Fruit fly (Drosophila melanogaster): ENCODE results near the gene CG33489.
A peak's percentile ranks its signal among the peaks of the same experiment; 100 is the strongest.
"Not testable (repeated sequence)": the region's sequence is repeated elsewhere in the genome, so short reads cannot be mapped to it uniquely, and the experiment has no call there.

CG33489 gene

dm6 chr3L:11593778-11594177 is 16.9 kb upstream of the CG33489 start (continued):
- TF ChIP-seq salr (GFP tag; optimal IDR thresholded peaks at IDR 0.05) (peak in 1 of 2 experiments; percentile 28), Lpt (GFP tag; optimal IDR thresholded peaks at IDR 0.05) (peak; percentile 11), CG16779 (tag; optimal IDR thresholded peaks at IDR 0.05) (peak; percentile 7), CG3919 (GFP tag; optimal IDR thresholded peaks at IDR 0.05) (peak; percentile 33), CG11294 (GFP tag; IDR thresholded peaks at IDR 0.05) (no peak)

- TF ChIP-seq CG7368 (GFP tag; optimal IDR thresholded peaks at IDR 0.05) (peak; percentile 62), CG8319 (GFP tag; optimal IDR thresholded peaks at IDR 0.05) (no peak), fkh (GFP tag; optimal IDR thresholded peaks at IDR 0.05) (no peak), CG6163 (GFP tag; IDR thresholded peaks at IDR 0.05) (0 out of 3 replicates have a peak, but pooled peaks have one; percentile 8), acj6 (GFP tag; optimal IDR thresholded peaks at IDR 0.05) (no peak)
Measured at dm6 chr3L:11591803-11592202, 15.0 kb upstream of the CG33489 start.

DNA sequence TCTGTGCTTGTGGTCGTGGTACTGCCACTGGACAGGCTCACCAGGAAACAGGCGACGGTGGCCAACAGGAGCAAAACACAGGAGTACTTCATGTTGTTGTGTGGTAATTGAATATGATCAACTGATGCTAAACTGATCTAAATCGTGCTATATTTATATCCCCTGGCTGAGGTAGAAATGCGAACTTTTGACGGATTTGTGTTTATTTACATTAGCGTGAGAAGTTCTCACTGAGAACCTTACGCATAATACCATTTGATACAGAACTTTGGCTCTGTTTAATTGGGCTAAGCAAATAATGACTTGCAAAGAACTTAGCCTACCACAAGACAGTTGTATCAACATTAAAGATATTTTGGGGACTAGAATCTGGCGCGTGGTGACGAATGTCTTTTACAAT is 14.3 kb upstream of the CG33489 start, which contains the start of gene CG33268:
CG33268 (minus strand) TSS at position 101 of the 400 bp plus-strand sequence.
- TF ChIP-seq CG3919 (GFP tag; optimal IDR thresholded peaks at IDR 0.05) (no peak), CG6854 (GFP tag; optimal IDR thresholded peaks at IDR 0.05) (no peak), CG9139 (GFP tag; optimal IDR thresholded peaks at IDR 0.05) (no peak)

dm6 chr3L:11589395-11589794 is 12.6 kb upstream of the CG33489 start, which contains the start of gene CG7377:
TSS of gene CG7377 (plus strand) at chr3L:11589695.
- not testable (repeated sequence) for TF ChIP-seq Sox102F, Hr38, fd59A (GFP tag; optimal IDR thresholded peaks at IDR 0.05)

- no peak for TF ChIP-seq Gug (GFP tag; IDR thresholded peaks at IDR 0.05)
- TF ChIP-seq dsx (GFP tag; optimal IDR thresholded peaks at IDR 0.05; ENCODE audit: poor library complexity, severe bottlenecking) = no peak
- TF ChIP-seq CG6792 (GFP tag; optimal IDR thresholded peaks at IDR 0.05) = no peak
- TF ChIP-seq CG10631 (GFP tag; optimal IDR thresholded peaks at IDR 0.05) = no peak
- TF ChIP-seq fd59A (GFP tag; optimal IDR thresholded peaks at IDR 0.05) = no peak
- TF ChIP-seq lz (GFP tag; optimal IDR thresholded peaks at IDR 0.05) = no peak
- no peak for TF ChIP-seq Ets21C (GFP tag; optimal IDR thresholded peaks at IDR 0.05)
- TF ChIP-seq Hr4 (GFP tag; optimal IDR thresholded peaks at IDR 0.05) = no peak
- no peak for TF ChIP-seq CG6276 (GFP tag; optimal IDR thresholded peaks at IDR 0.05)
- no peak for TF ChIP-seq eg (GFP tag; IDR thresholded peaks at IDR 0.05)
- no peak for TF ChIP-seq Eip75B (GFP tag; optimal IDR thresholded peaks at IDR 0.05)
- no peak for TF ChIP-seq CG3919 (GFP tag; optimal IDR thresholded peaks at IDR 0.05)
- TF ChIP-seq Eip93F (GFP tag; optimal IDR thresholded peaks at IDR 0.05) = no peak
- TF ChIP-seq CG16779 (tag; optimal IDR thresholded peaks at IDR 0.05) = no peak
- TF ChIP-seq fkh (GFP tag; optimal IDR thresholded peaks at IDR 0.05) = peak; percentile 47
- 0 out of 3 replicates have a peak, but pooled peaks have one; percentile 42 for TF ChIP-seq CG6163 (GFP tag; IDR thresholded peaks at IDR 0.05)
Measured at dm6 chr3L:11588594-11588993, 11.8 kb upstream of the CG33489 start.

DNA sequence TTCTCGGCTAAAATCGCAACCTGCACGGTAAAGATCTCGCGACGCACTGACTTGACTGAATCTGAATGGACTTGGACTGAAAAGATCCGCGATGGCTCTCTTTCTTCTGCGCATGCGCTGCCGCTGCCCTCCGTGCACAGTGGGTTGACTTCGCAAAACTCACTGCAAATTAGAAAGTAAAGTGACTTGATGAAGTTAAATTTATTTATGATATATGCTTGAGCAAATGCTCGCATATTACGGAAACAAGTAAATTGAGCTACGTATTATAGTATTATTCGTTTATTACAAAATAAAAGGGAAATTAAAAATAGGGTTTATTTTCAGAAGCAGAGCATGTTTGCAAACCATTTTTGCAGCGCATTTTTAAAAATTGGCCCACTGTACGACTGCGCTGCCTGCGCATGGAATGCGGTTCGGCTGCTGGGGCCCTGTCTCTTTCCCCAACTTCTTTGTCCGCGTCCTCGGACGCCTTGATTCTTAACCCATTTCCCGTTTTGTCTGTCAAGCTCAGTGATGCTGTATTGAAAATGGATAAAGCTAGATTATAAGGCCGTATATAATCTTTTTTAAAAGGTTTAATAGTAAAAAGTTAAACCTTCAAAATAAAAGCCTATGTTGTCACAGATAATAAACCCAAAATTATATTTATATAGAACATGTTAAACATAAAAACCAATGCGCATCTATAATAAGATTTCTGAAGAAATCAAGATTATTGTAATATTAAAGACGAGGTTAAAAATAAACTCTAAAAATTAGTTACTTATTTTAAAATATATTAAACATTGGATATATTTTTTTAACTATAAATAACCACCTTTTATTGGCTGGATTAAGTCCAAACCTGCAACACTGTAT is 11.1 kb upstream of the CG33489 start, which contains the start of gene rt:
rt (minus strand) TSS at position 51 of the 861 bp plus-strand sequence.
- TF ChIP-seq ss (GFP tag; optimal IDR thresholded peaks at IDR 0.05) (peak; percentile 81 to 89), CG16779 (tag; optimal IDR thresholded peaks at IDR 0.05) (peak; percentile 81), topi (GFP tag; optimal IDR thresholded peaks at IDR 0.05) (peak; percentile 87), spab (GFP tag; optimal IDR thresholded peaks at IDR 0.05) (peak; percentile 86), Sox15 (GFP tag; optimal IDR thresholded peaks at IDR 0.05) (peak; percentile 62), acj6 (GFP tag; optimal IDR thresholded peaks at IDR 0.05) (peak; percentile 77), dsx (GFP tag; optimal IDR thresholded peaks at IDR 0.05; ENCODE audit: poor library complexity, severe bottlenecking) (peak; percentile 85), CG11902 (GFP tag; optimal IDR thresholded peaks at IDR 0.05) (peak; percentile 63), CG6276 (GFP tag; optimal IDR thresholded peaks at IDR 0.05) (peak; percentile 82), esn (GFP tag; optimal IDR thresholded peaks at IDR 0.05) (peak; percentile 82), Smox (GFP tag; optimal IDR thresholded peaks at IDR 0.05) (peak; percentile 78), achi (GFP tag; optimal IDR thresholded peaks at IDR 0.05) (peak; percentile 76), pdm3 (GFP tag; optimal IDR thresholded peaks at IDR 0.05) (peak; percentile 82), vri (GFP tag; optimal IDR thresholded peaks at IDR 0.05) (peak; percentile 51), fkh (GFP tag; optimal IDR thresholded peaks at IDR 0.05) (no peak), CG6163 (GFP tag; IDR thresholded peaks at IDR 0.05) (peak; percentile 78; the same call in 2 of the 3 replicates), Sox14 (GFP tag; optimal IDR thresholded peaks at IDR 0.05) (peak; percentile 88), CG6808 (GFP tag; optimal IDR thresholded peaks at IDR 0.05) (peak; percentile 90), net (GFP tag; optimal IDR thresholded peaks at IDR 0.05) (peak; percentile 84)

Measured in whole organism, prepupa.